Worm (Caenorhabditis elegans) whole organism, L4/young adult: ENCODE data around the gene clec-245.

Experiments used
- W03F9.2 ChIP-seq: fragments of 150-350 bp; optimal IDR thresholded peaks from 2 replicates; lab custom pipeline; 2014; ENCODE audit warnings: missing biosample characterization, missing genetic modification characterization
- him-1 ChIP-seq: sonication (generic microtip); optimal IDR thresholded peaks from 2 replicates; lab custom pipeline; 2016; ENCODE audit warnings: missing genotype, missing genetic modification reagents, missing genetic modification characterization, missing compliant biosample characterization

- TF ChIP-seq him-1 (tag; lab: Kevin White, UChicago): no peak
- no peak for TF ChIP-seq W03F9.2 (tag; lab: Kevin White, UChicago)
Measured at ce11 chrV:18164758-18165157, 23.5 kb downstream of the clec-245 start, which contains the start of gene C14A6.5.
